Worm (Caenorhabditis elegans) whole organism, L4 larva: Measurements from ENCODE around the gene F02H6.7.
"Not testable (repeated sequence)": the region's sequence is repeated elsewhere in the genome, so short reads cannot be mapped to it uniquely, and the experiment has no call there.

ENCODE experiments used
- ama-1 ChIP-seq: fragments of 150-350 bp; optimal IDR thresholded peaks from 2 replicates; lab custom pipeline; 2014; ENCODE audit warnings: inconsistent platforms, mixed read lengths
- ceh-20 ChIP-seq: fragments of 200-800 bp; sonication (Bioruptor generic); IDR thresholded peaks from 2 replicates; pipeline ENCODE4 v1.3.6; 2022; ENCODE audit warnings: missing genetic modification reagents, missing genetic modification characterization, missing compliant biosample characterization
- jun-1 ChIP-seq: fragments of 150-350 bp; optimal IDR thresholded peaks from 2 replicates; lab custom pipeline; 2014; ENCODE audit warnings: missing biosample characterization, missing genetic modification reagents, missing genetic modification characterization
- mdl-1 ChIP-seq, 2 experiments: fragments of 150-350 bp in 1 of 2; sonication (generic microtip) in 1 of 2; optimal IDR thresholded peaks; 2 replicates each; lab custom pipeline; 2014 to 2017; ENCODE audit warnings: missing biosample characterization in 2 of 2, missing genetic modification characterization in 2 of 2
- nhr-6 ChIP-seq: fragments of 150-350 bp; optimal IDR thresholded peaks from 2 replicates; lab custom pipeline; 2014; ENCODE audit warnings: missing biosample characterization, missing genetic modification characterization
- saeg-2 ChIP-seq: fragments of 200-800 bp; sonication (Bioruptor generic); IDR thresholded peaks from 2 replicates; pipeline ENCODE4 v1.3.6; 2022; ENCODE audit warnings: missing genetic modification reagents, missing genetic modification characterization, missing compliant biosample characterization
- snpc-4 ChIP-seq: fragments of 150-350 bp; optimal IDR thresholded peaks from 2 replicates; lab custom pipeline; 2014; ENCODE audit warnings: missing biosample characterization, missing genetic modification characterization
- unc-62 ChIP-seq, 3 experiments: fragments of 150-350 bp in 1 of 3; sonication (generic microtip); optimal IDR thresholded peaks in 2 of 3; peaks in 1 of 3; 1 replicate in 1 of 3; 2 replicates in 2 of 3; lab custom pipeline; 2014 to 2017; ENCODE audit warnings: missing biosample characterization in 3 of 3, missing genetic modification characterization in 3 of 3, missing genetic modification reagents in 3 of 3, missing genotype in 1 of 3
- ztf-11 ChIP-seq: fragments of 150-350 bp; optimal IDR thresholded peaks from 2 replicates; lab custom pipeline; 2014; ENCODE audit warnings: missing biosample characterization, missing genetic modification characterization

ce11 chrIV:14208363-14208762 is 19.6 kb downstream of the F02H6.7 start:
- not testable (repeated sequence) for TF ChIP-seq ztf-11 (tag; lab: Kevin White, UChicago); mdl-1 (tag; optimal IDR thresholded peaks at IDR 0.05; lab: Kevin White, UChicago); saeg-2; ama-1 (lab: Kevin White, UChicago); unc-62 (GFP tag; optimal IDR thresholded peaks at IDR 0.05 in 1 of 2; lab: Kevin White, UChicago); unc-62 (tag; optimal IDR thresholded peaks at IDR 0.05; lab: Kevin White, UChicago); snpc-4 (tag; lab: Kevin White, UChicago); nhr-6 (tag; lab: Kevin White, UChicago); ceh-20 (GFP tag; lab: Robert Waterston, UW); jun-1 (tag; lab: Kevin White, UChicago)
